Fruit fly (Drosophila melanogaster): ENCODE data around the gene CG42570.

- no peak for TF ChIP-seq psq (optimal IDR thresholded peaks at IDR 0.05)
- TF ChIP-seq h (optimal IDR thresholded peaks at IDR 0.05), result no peak
- no peak for TF ChIP-seq ttk (optimal IDR thresholded peaks at IDR 0.05)
Measured at dm6 chr3L:15677662-15678061, 40.0 kb upstream of the CG42570 start.

All from Kc167 (cell line).